Worm (Caenorhabditis elegans) whole organism, young adult: ENCODE measurements around the gene sri-6.
A peak's percentile ranks its signal among the peaks of the same experiment; 100 is the strongest.

Source experiments
- C06A6.2 ChIP-seq: fragments of 200-800 bp; sonication (Bioruptor generic); conservative IDR thresholded peaks from 2 replicates; pipeline ENCODE4 v1.3.6; 2022; ENCODE audit warnings: missing genetic modification characterization, missing compliant biosample characterization
- F33H1.4 ChIP-seq: fragments of 200-800 bp; sonication (Bioruptor generic); IDR thresholded peaks from 2 replicates; pipeline ENCODE4 v1.3.6; 2022; ENCODE audit warnings: missing genetic modification reagents, missing genetic modification characterization, missing compliant biosample characterization
- F52B5.7 ChIP-seq: sonication (generic microtip); optimal IDR thresholded peaks from 2 replicates; lab custom pipeline; 2016; ENCODE audit warnings: mild to moderate bottlenecking, missing genetic modification characterization, missing compliant biosample characterization
- F55B11.4 ChIP-seq: sonication (generic microtip); optimal IDR thresholded peaks from 2 replicates; lab custom pipeline; 2016; ENCODE audit warnings: missing compliant biosample characterization, missing genetic modification characterization, borderline replicate concordance; ENCODE audit not compliant: insufficient read depth
- F57A8.1 ChIP-seq: fragments of 200-800 bp; sonication (Bioruptor generic); optimal IDR thresholded peaks from 2 replicates; lab custom pipeline; 2018; ENCODE audit warnings: mild to moderate bottlenecking, missing genetic modification characterization, moderate library complexity, missing compliant biosample characterization
- K12H6.12 ChIP-seq: fragments of 200-800 bp; sonication (Bioruptor generic); optimal IDR thresholded peaks from 2 replicates; lab custom pipeline; 2018; ENCODE audit warnings: mild to moderate bottlenecking, missing genetic modification characterization, missing compliant biosample characterization
- Y53F4B.3 ChIP-seq: fragments of 200-800 bp; sonication (Bioruptor generic); IDR thresholded peaks from 2 replicates; pipeline ENCODE4 v1.3.6; 2022; ENCODE audit warnings: missing genetic modification reagents, missing genetic modification characterization, missing compliant biosample characterization
- Y67H2A.10 ChIP-seq: fragments of 200-800 bp; sonication (Bioruptor generic); conservative IDR thresholded peaks from 2 replicates; pipeline ENCODE4 v1.3.6; 2022; ENCODE audit warnings: missing genetic modification reagents, missing genetic modification characterization, missing compliant biosample characterization
- Y95B8A.8 ChIP-seq: fragments of 200-800 bp; sonication (Bioruptor generic); IDR thresholded peaks from 2 replicates; pipeline ENCODE4 v1.3.6; 2022; ENCODE audit warnings: missing genetic modification reagents, missing genetic modification characterization, missing compliant biosample characterization
- ZK185.1 ChIP-seq: sonication (generic microtip); optimal IDR thresholded peaks from 2 replicates; lab custom pipeline; 2016; ENCODE audit warnings: mild to moderate bottlenecking, missing genetic modification characterization, missing compliant biosample characterization; ENCODE audit not compliant: poor library complexity, severe bottlenecking
- ama-1 ChIP-seq, 3 experiments: fragments of 150-350 bp in 1 of 3; sonication (generic microtip) in 2 of 3; optimal IDR thresholded peaks; 2 replicates each; lab custom pipeline; 2014 to 2018; ENCODE audit warnings: missing biosample characterization in 2 of 3, missing genetic modification characterization in 2 of 3, missing genetic modification reagents in 2 of 3
- attf-3 ChIP-seq: fragments of 200-800 bp; sonication (Bioruptor generic); conservative IDR thresholded peaks from 2 replicates; pipeline ENCODE4 v1.3.6; 2022; ENCODE audit warnings: missing genetic modification reagents, missing genetic modification characterization, missing compliant biosample characterization
- bed-1 ChIP-seq: fragments of 200-800 bp; sonication (Bioruptor generic); IDR thresholded peaks from 2 replicates; pipeline ENCODE4 v1.3.6; 2022; ENCODE audit warnings: missing genetic modification reagents, missing genetic modification characterization, missing compliant biosample characterization
- ceh-27 ChIP-seq: fragments of 200-800 bp; sonication (Bioruptor generic); optimal IDR thresholded peaks from 2 replicates; lab custom pipeline; 2018; ENCODE audit warnings: mild to moderate bottlenecking, missing genetic modification characterization, moderate library complexity, missing compliant biosample characterization
- dpff-1 ChIP-seq: sonication (generic microtip); optimal IDR thresholded peaks from 2 replicates; lab custom pipeline; 2017; ENCODE audit warnings: mild to moderate bottlenecking, missing genetic modification characterization, missing compliant biosample characterization
- egrh-3 ChIP-seq: fragments of 200-800 bp; sonication (Bioruptor generic); IDR thresholded peaks from 2 replicates; pipeline ENCODE4 v1.3.6; 2022; ENCODE audit warnings: missing genetic modification reagents, missing genetic modification characterization, missing compliant biosample characterization
- ets-4 ChIP-seq: fragments of 200-800 bp; sonication (Bioruptor generic); optimal IDR thresholded peaks from 2 replicates; lab custom pipeline; 2018; ENCODE audit warnings: mild to moderate bottlenecking, missing genetic modification characterization, missing compliant biosample characterization
- gei-17 ChIP-seq: fragments of 200-800 bp; sonication (Bioruptor generic); optimal IDR thresholded peaks from 2 replicates; lab custom pipeline; 2018; ENCODE audit warnings: mild to moderate bottlenecking, missing genetic modification characterization, missing compliant biosample characterization
- him-1 ChIP-seq: sonication (generic microtip); optimal IDR thresholded peaks from 2 replicates; lab custom pipeline; 2016; ENCODE audit warnings: missing genotype, missing genetic modification reagents, missing genetic modification characterization, missing compliant biosample characterization
- hmg-20 ChIP-seq: fragments of 200-800 bp; sonication (Bioruptor generic); IDR thresholded peaks from 2 replicates; pipeline ENCODE4 v1.3.6; 2022; ENCODE audit warnings: missing genetic modification reagents, missing genetic modification characterization, missing compliant biosample characterization
- lin-26 ChIP-seq: fragments of 200-800 bp; sonication (Bioruptor generic); IDR thresholded peaks from 2 replicates; pipeline ENCODE4 v1.3.6; 2022; ENCODE audit warnings: missing genetic modification reagents, missing genetic modification characterization, missing compliant biosample characterization
- lin-40 ChIP-seq: sonication (generic microtip); optimal IDR thresholded peaks from 2 replicates; lab custom pipeline; 2016; ENCODE audit warnings: missing genetic modification characterization, mild to moderate bottlenecking, missing compliant biosample characterization, missing genotype, missing genetic modification reagents
- lin-54 ChIP-seq: fragments of 200-800 bp; sonication (Bioruptor generic); optimal IDR thresholded peaks from 2 replicates; lab custom pipeline; 2018; ENCODE audit warnings: mild to moderate bottlenecking, missing genetic modification characterization, missing compliant biosample characterization
- madf-10 ChIP-seq: sonication (generic microtip); optimal IDR thresholded peaks from 2 replicates; lab custom pipeline; 2016; ENCODE audit warnings: mild to moderate bottlenecking, missing genetic modification characterization, missing compliant biosample characterization
- mxl-1 ChIP-seq: sonication (generic microtip); optimal IDR thresholded peaks from 2 replicates; lab custom pipeline; 2016; ENCODE audit warnings: missing genetic modification characterization, missing compliant biosample characterization
- nfya-2 ChIP-seq: fragments of 200-800 bp; sonication (Bioruptor generic); IDR thresholded peaks from 2 replicates; pipeline ENCODE4 v1.3.6; 2022; ENCODE audit warnings: missing genetic modification reagents, missing genetic modification characterization, missing compliant biosample characterization
- nhr-179 ChIP-seq: sonication (generic microtip); optimal IDR thresholded peaks from 2 replicates; lab custom pipeline; 2016; ENCODE audit warnings: mild to moderate bottlenecking, missing genetic modification characterization, missing compliant biosample characterization
- nhr-27 ChIP-seq: fragments of 200-800 bp; sonication (Bioruptor generic); optimal IDR thresholded peaks from 2 replicates; lab custom pipeline; 2018; ENCODE audit warnings: mild to moderate bottlenecking, missing genetic modification characterization, moderate library complexity, missing compliant biosample characterization
- nhr-80 ChIP-seq: sonication (generic microtip); optimal IDR thresholded peaks from 2 replicates; lab custom pipeline; 2016; ENCODE audit warnings: missing genetic modification characterization, missing compliant biosample characterization
- rcor-1 ChIP-seq: fragments of 200-800 bp; sonication (Bioruptor generic); IDR thresholded peaks from 2 replicates; pipeline ENCODE4 v1.3.6; 2022; ENCODE audit warnings: missing genetic modification reagents, missing genetic modification characterization, missing compliant biosample characterization
- repo-1 ChIP-seq: sonication (generic microtip); optimal IDR thresholded peaks from 2 replicates; lab custom pipeline; 2017; ENCODE audit warnings: mild to moderate bottlenecking, missing genetic modification characterization, missing compliant biosample characterization
- sdz-38 ChIP-seq: sonication (generic microtip); optimal IDR thresholded peaks from 2 replicates; lab custom pipeline; 2016; ENCODE audit warnings: missing genotype, missing genetic modification characterization, missing compliant biosample characterization
- snpc-1.3 ChIP-seq: sonication (generic microtip); optimal IDR thresholded peaks from 2 replicates; lab custom pipeline; 2017; ENCODE audit warnings: missing genetic modification characterization, mild to moderate bottlenecking, missing compliant biosample characterization, antibody characterized with exemption, moderate library complexity, missing genotype, missing genetic modification reagents; ENCODE audit not compliant: insufficient read depth
- snpc-4 ChIP-seq, 5 experiments: fragments of 150-350 bp in 1 of 5; sonication (generic microtip) in 4 of 5; optimal IDR thresholded peaks; 2 replicates each; lab custom pipeline; 2014 to 2018; ENCODE audit warnings: missing genetic modification characterization in 5 of 5, missing biosample characterization in 3 of 5, antibody characterized with exemption in 2 of 5, mild to moderate bottlenecking in 2 of 5, missing compliant biosample characterization in 2 of 5, missing genotype in 2 of 5, moderate library complexity in 2 of 5, missing genetic modification reagents in 1 of 5
- somi-1 ChIP-seq: fragments of 200-800 bp; sonication (Bioruptor generic); optimal IDR thresholded peaks from 2 replicates; lab custom pipeline; 2018; ENCODE audit warnings: mild to moderate bottlenecking, missing genetic modification characterization, missing compliant biosample characterization
- zfh-2 ChIP-seq: fragments of 200-800 bp; sonication (Bioruptor generic); conservative IDR thresholded peaks from 2 replicates; pipeline ENCODE4 v1.3.6; 2022; ENCODE audit warnings: missing genetic modification reagents, missing genetic modification characterization, missing compliant biosample characterization
- ztf-22 ChIP-seq: fragments of 200-800 bp; sonication (Bioruptor generic); optimal IDR thresholded peaks from 2 replicates; lab custom pipeline; 2018; ENCODE audit warnings: mild to moderate bottlenecking, missing genetic modification characterization, moderate library complexity, missing compliant biosample characterization
- ztf-26 ChIP-seq: sonication (generic microtip); optimal IDR thresholded peaks from 2 replicates; lab custom pipeline; 2017; ENCODE audit warnings: missing genetic modification characterization, missing compliant biosample characterization

The sri-6 gene

DNA sequence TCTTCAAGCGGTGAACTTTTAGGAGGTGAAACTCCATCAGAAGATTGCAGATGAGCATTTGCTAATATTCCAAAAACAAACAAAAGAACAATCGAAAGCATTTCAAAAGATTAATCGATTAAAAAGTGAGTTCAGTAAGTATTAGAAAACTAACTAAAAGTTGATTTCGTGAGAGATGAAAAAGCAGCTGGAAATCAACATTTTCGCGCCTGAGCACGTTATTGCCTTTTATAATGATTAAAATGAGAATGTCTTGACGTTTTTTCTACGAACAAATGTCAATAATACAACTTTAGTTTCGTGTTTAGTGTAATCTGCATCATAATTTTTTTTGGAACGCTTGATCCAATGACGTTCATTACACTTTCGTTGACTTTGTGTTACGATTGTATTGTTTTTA, 12.3 kb downstream of the sri-6 start, which contains the start of gene F57B1.9:
Gene F57B1.9, minus strand, starts transcription at position 101 of the 400 bp plus-strand sequence.
- no peak for TF ChIP-seq F55B11.4 (tag; lab: Kevin White, UChicago)
- TF ChIP-seq ama-1 (optimal IDR thresholded peaks at IDR 0.05; lab: Kevin White, UChicago), result no peak
- no peak for TF ChIP-seq ama-1 (GFP tag; optimal IDR thresholded peaks at IDR 0.05; lab: Kevin White, UChicago)
- TF ChIP-seq nfya-2 (GFP tag; lab: Robert Waterston, UW), result no peak
- no peak for TF ChIP-seq repo-1 (tag; lab: Kevin White, UChicago)
- TF ChIP-seq nhr-80 (tag; lab: Kevin White, UChicago), result no peak
- TF ChIP-seq ets-4 (GFP tag; lab: Kevin White, UChicago), result no peak
- TF ChIP-seq Y53F4B.3 (GFP tag; lab: Robert Waterston, UW), result no peak
- no peak for TF ChIP-seq dpff-1
- no peak for TF ChIP-seq zfh-2 (GFP tag; lab: Robert Waterston, UW)
- TF ChIP-seq snpc-1.3 (tag; lab: Kevin White, UChicago), result no peak
- no peak for TF ChIP-seq lin-54 (GFP tag; lab: Kevin White, UChicago)
- no peak for TF ChIP-seq sdz-38 (tag; lab: Kevin White, UChicago)
- no peak for TF ChIP-seq bed-1 (GFP tag; lab: Robert Waterston, UW)
- TF ChIP-seq snpc-4 (GFP tag; optimal IDR thresholded peaks at IDR 0.05; lab: Kevin White, UChicago), result no peak
- no peak for TF ChIP-seq snpc-4 (tag; optimal IDR thresholded peaks at IDR 0.05; lab: Kevin White, UChicago)
- no peak for TF ChIP-seq Y95B8A.8 (GFP tag; lab: Robert Waterston, UW)
- no peak for TF ChIP-seq nhr-27 (tag; lab: Kevin White, UChicago)
- no peak for TF ChIP-seq F52B5.7 (tag; lab: Kevin White, UChicago)

DNA sequence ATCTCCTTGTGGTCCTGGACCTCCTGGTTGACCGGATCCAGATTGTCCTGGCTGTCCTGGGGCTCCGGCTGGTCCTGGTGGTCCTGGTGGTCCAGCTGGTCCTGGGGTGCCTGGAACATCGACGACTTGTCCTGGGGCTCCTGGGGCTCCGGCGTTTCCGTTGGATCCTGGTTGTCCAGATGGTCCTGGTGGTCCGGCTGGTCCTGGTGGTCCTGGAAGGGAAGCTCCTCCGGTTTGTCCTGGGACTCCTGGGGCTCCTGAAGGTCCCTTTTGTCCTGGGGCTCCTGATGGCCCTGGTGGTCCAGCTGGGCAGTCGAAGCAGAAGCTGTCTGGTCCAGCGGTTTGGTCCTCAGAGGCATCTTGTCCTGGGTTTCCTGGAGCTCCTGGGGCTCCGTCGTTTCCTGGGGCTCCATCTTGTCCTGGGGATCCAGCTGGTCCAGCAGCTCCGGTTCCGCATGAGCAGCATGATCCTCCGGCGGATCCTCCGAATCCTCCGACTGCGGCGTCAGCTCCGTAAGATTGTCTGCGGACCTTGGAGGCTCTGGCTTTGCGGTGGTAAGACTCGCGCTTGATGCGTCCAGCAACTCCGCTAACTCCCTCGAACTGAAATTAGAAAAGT, 13.1 kb downstream of the sri-6 start:
- TF ChIP-seq egrh-3 (peak; percentile 93), zfh-2 (GFP tag; lab: Robert Waterston, UW) (peak; percentile 56; the same call in 1 of the 2 replicates)
- TF ChIP-seq, all 124 proteins: peak for 2; not testable (repeated sequence) for 122

DNA sequence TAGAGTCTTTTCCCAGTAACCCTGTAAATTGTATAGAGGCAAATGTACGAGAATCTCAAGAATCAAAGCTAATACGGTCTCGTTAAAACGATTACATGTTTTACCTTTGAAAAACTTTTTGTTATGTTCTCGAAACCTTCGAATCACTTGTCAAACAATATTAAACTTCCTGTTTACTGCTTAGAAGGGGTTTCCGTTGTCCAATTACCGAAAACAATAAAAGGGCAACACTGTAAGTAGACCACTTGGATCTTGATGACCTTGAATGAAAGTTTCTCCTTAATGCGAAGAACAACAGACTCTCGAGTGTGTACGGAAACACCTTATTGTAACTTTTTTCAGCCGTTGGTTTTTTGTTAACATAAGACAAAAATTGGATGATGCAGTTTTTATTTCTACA, 15.1 kb downstream of the sri-6 start:
- TF ChIP-seq Y67H2A.10 (GFP tag; lab: Robert Waterston, UW), result no peak
- TF ChIP-seq lin-40 (tag; lab: Kevin White, UChicago), result peak; percentile 0
- peak; percentile 34 for TF ChIP-seq ceh-27 (GFP tag; lab: Kevin White, UChicago)
- TF ChIP-seq, all 124 proteins: peak for 2

DNA sequence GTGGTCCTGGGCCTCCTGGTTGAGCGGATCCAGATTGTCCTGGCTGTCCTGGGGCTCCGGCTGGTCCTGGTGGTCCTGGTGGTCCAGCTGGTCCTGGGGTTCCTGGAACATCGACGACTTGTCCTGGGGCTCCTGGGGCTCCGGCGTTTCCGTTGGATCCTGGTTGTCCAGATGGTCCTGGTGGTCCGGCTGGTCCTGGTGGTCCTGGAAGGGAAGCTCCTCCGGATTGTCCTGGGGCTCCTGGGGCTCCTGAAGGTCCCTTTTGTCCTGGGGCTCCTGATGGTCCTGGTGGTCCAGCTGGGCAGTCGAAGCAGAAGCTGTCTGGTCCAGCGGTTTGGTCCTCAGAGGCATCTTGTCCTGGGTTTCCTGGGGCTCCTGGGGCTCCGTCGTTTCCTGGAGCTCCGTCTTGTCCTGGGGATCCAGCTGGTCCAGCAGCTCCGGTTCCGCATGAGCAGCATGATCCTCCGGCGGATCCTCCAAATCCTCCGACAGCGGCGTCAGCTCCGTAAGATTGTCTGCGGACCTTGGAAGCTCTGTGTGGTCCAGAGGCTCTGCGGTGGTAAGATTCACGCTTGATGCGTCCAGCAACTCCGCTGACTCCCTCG, 15.8 kb downstream of the sri-6 start:
- TF ChIP-seq lin-26 (0 out of 2 replicates have a peak, but pooled peaks have one; percentile 52), egrh-3 (peak; percentile 92)

DNA sequence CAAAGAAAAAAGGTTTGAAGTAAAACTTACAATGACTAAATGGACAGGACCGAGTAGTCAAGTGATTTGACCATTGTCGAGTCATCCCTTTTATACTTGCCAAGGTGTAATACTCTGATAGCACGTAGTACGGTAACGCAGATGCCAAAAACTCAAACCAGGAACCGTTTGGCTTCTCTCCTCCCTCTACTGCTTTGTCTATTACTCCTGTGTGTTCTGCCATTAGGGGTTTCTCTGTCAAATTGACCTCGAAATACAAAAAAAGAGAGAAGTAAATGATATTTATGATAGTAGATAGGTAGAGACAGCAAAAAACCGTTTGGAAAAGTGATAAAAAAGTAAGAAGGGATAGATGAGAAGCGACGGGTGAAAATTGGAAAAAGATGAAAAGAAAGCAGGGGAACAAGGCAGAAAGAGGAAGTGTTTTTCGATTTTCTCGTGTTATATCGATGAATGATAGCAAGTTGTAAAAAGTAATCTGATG, 16.7 kb downstream of the sri-6 start, which contains the start of the genes col-159 and col-160:
Gene col-159, minus strand, starts transcription at position 51 of the 484 bp plus-strand sequence.
Gene col-160, minus strand, starts transcription at position 63 of the 484 bp plus-strand sequence.
- TF ChIP-seq C06A6.2 (no peak), madf-10 (no peak), somi-1 (peak; percentile 71), ZK185.1 (tag; lab: Kevin White, UChicago) (no peak), hmg-20 (GFP tag; lab: Robert Waterston, UW) (no peak), lin-40 (tag; lab: Kevin White, UChicago) (peak; percentile 58), sdz-38 (tag; lab: Kevin White, UChicago) (no peak), F57A8.1 (GFP tag; lab: Kevin White, UChicago) (no peak), ztf-22 (GFP tag; lab: Kevin White, UChicago) (no peak), him-1 (tag; lab: Kevin White, UChicago) (no peak), nhr-179 (no peak), F33H1.4 (GFP tag; lab: Robert Waterston, UW) (no peak), K12H6.12 (no peak), snpc-1.3 (tag; lab: Kevin White, UChicago) (no peak), attf-3 (no peak), rcor-1 (GFP tag; lab: Robert Waterston, UW) (no peak), mxl-1 (tag; lab: Kevin White, UChicago) (no peak), ztf-26 (tag; lab: Kevin White, UChicago) (peak; percentile 75), gei-17 (GFP tag; lab: Kevin White, UChicago) (no peak)
